Worm (Caenorhabditis elegans) whole organism, L4/young adult: ENCODE measurements around the gene elc-1.

Experiments
- W03F9.2 ChIP-seq: fragments of 150-350 bp; optimal IDR thresholded peaks from 2 replicates; lab custom pipeline; 2014; ENCODE audit warnings: missing biosample characterization, missing genetic modification characterization
- dao-5 ChIP-seq: sonication (generic microtip); optimal IDR thresholded peaks from 2 replicates; lab custom pipeline; 2016; ENCODE audit warnings: missing genotype, missing genetic modification characterization, moderate library complexity, missing compliant biosample characterization
- him-1 ChIP-seq: sonication (generic microtip); optimal IDR thresholded peaks from 2 replicates; lab custom pipeline; 2016; ENCODE audit warnings: missing genotype, missing genetic modification reagents, missing genetic modification characterization, missing compliant biosample characterization

Gene elc-1

DNA sequence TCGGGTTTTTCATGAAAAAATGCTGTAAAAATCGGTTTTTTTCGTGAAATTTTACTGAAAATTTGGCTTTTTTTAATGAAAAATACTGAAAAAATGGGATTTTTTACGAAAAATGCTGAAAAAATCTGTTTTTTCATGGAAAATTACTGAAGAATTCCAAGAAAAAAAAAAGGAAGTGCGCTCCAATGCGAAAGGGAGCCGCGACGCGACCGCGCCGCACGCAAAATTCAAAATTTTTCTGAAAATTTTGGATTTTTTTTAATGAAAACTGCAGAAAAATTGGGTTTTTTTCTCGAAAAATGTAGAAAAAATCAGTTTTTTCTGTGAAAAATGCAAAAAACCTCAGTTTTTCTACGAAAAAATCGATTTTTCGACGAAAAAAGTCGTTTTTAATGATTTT is 419 bp downstream of the elc-1 start:
- TF ChIP-seq W03F9.2: no peak
- no peak for TF ChIP-seq him-1 (tag; lab: Kevin White, UChicago)
- no peak for TF ChIP-seq dao-5 (tag; lab: Kevin White, UChicago)

DNA sequence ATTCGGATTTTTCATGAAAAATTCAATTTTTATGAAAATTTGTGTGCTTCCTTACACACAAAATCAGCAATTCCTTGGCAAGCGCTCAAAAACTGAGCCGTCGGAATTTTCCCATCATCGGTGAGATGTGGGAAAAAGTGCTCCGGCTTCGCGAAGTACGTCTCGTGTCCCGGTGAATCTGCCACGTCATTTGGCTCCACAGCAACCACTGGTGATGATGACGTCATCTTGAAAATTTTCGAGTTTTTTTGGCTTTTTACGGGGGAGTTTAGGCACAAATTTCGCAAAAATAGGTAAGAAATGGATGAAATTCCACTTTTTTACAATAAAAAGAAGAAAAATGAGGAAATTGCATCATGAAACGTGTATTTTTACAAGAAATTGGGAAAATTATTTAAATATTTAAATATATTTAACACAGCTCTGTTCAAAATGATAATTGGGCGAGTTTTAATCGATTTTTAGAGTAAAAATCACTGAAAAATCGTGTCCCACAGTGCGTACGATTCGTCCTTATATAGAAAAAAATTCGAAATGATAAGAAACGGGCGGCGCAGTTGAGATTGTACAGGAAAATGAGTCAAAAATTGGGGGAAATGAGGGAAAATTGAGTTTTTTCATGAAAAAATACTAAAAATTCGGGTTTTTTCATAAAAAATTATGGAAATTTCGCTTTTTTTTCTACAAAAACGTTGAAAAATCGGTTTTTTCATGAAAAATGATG is 2.9 kb downstream of the elc-1 start, which contains the start of gene Y82E9BR.14:
Gene Y82E9BR.14, minus strand, starts transcription at position 227 of the 724 bp plus-strand sequence.
- TF ChIP-seq dao-5 (tag; lab: Kevin White, UChicago) (no peak), W03F9.2 (no peak), him-1 (tag; lab: Kevin White, UChicago) (no peak)

DNA sequence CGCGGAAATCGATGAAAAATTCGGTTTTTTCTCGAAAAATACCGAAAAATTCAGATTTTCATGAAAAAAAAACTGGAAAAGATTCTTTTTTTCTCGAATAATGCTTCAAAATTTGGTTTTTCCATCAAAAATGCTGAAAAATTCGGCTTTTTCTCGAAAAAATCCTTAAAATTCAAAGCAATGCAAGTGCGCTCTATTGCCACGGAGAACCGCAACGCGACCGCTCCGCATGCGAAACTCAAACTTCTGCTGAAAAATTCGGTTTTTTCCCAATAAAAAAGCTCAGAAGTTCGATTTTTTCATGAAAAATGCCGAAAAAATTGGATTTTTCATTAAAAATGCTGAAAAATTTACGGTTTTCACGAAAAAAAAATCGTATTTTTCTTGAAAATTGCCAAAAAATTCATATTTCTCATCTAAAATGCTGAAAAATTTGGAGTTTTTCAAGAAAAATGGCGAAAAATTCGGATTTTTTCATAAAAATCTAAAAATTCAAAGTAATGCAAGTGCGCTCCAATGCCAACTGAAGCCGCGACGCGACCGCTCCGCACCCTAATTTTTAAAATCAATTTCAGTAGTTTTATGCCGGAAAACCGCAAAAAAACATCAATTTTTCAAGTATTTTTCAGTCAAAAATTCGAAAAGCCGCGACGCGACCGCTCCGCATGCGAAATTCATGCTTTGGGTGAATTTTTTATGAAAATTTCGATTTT is 3.7 kb downstream of the elc-1 start:
- TF ChIP-seq him-1 (tag; lab: Kevin White, UChicago) (no peak), dao-5 (tag; lab: Kevin White, UChicago) (no peak), W03F9.2 (no peak)

DNA sequence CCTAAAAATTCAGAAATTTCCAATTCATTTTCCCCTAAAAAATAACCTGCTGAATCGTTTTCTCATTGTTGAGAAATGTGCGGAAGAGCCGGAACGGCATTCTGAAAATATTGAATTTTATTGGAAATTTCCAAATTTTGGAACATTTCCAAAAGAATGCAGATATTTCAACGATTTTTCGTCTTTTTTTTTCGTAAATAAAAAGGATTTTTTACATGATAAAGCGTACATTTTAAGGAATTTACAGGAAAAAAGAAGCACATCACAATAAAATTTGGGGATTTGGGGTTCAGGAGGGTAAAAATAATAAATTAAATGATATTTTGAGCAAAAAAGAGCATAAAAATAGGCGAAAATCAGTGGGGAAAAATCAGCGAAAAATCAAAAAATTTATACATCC is 7.9 kb downstream of the elc-1 start, which contains the start of gene Y82E9BR.22:
Gene Y82E9BR.22, minus strand, starts transcription at position 101 of the 400 bp plus-strand sequence.
- TF ChIP-seq him-1 (tag; lab: Kevin White, UChicago): no peak
- no peak for TF ChIP-seq W03F9.2
- TF ChIP-seq dao-5 (tag; lab: Kevin White, UChicago): no peak

DNA sequence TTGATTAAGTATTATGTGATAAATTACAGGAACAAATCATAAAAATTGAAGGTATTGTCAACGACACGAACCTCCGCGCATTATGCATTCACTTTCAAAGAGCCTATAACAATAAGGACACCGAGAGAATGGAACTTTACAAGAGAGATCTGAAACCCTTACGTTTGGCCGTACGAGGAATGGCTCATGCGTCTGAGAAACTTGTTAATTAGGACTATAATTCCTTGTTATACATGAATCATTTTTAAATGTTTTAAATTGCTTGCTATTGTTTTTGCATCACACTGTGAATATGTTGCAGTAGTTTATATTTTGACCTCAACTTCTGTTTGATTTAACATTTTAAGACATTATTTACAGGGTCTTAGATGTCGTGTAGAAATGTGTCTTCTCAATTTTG is 13.9 kb downstream of the elc-1 start, which contains the start of gene pals-18:
Gene pals-18, plus strand, starts transcription at position 301 of the 400 bp plus-strand sequence.
- TF ChIP-seq him-1 (tag; lab: Kevin White, UChicago): no peak
- TF ChIP-seq dao-5 (tag; lab: Kevin White, UChicago): no peak
- no peak for TF ChIP-seq W03F9.2

DNA sequence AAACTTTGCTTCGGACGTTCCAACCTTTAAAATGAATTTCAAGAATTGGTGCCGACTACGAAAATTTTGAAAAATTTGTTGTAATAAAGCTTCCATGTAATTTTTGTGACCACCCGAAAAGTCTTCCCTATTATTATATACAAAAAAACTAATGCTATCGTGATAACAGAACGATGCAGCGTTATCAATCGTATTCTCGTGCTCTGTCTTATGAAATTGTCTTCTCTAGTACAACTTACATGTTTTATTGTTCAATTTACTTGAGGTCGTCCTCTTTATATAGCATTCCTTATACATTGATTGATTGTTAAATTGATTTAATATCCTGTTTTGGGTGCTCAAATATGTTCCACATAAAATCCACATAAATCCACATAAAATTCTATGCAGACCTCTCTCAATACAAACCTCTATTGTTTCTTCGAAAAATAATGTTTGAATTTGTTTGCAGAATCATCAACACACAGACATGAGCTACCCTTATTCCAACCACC is 15.4 kb downstream of the elc-1 start, which contains the start of gene pals-19:
Gene pals-19, plus strand, starts transcription at position 444 of the 494 bp plus-strand sequence.
- no peak for TF ChIP-seq dao-5 (tag; lab: Kevin White, UChicago)
- TF ChIP-seq him-1 (tag; lab: Kevin White, UChicago): no peak
- no peak for TF ChIP-seq W03F9.2

DNA sequence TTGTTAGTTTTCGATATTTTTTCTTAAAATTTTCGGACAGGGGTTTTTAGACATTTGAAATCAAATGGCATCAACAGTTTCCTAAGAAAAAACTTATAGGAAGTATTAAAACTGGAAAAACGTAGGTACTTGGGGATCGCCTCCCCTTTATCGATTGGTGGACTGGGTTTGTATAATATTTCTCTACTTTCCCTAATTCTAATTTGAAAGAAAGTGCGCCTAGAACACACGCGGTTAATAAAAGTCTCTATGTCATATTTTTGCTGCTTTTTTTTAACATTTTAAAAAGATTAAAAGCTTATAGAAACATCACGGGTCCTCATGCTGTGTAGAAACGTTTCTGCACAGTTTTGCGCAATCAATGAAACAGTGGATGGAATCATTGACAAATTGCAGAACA is 17.3 kb downstream of the elc-1 start, which contains the start of gene pals-16:
Gene pals-16, plus strand, starts transcription at position 301 of the 400 bp plus-strand sequence.
- TF ChIP-seq dao-5 (tag; lab: Kevin White, UChicago) (no peak), him-1 (tag; lab: Kevin White, UChicago) (no peak), W03F9.2 (no peak)

DNA sequence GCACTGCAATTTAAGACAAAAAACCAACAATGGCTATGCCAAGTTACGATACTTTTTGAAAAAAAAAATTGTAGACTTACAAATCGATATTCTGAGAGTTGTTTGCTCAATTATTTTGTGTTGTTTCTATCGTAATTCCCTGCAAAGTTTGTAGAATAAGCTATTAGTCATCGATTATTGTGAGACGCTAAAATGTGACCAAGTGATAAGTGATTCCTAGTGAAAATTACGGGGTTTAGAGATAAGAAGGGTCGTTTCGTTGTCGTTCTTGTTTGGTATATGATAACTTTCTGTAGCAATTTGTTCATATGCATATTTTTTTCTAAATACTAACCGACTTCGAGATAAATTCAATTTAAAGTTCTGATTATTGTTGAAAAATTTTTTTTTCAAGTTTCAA is 18.8 kb downstream of the elc-1 start:
- TF ChIP-seq dao-5 (tag; lab: Kevin White, UChicago) (no peak), him-1 (tag; lab: Kevin White, UChicago) (no peak), W03F9.2 (no peak)

DNA sequence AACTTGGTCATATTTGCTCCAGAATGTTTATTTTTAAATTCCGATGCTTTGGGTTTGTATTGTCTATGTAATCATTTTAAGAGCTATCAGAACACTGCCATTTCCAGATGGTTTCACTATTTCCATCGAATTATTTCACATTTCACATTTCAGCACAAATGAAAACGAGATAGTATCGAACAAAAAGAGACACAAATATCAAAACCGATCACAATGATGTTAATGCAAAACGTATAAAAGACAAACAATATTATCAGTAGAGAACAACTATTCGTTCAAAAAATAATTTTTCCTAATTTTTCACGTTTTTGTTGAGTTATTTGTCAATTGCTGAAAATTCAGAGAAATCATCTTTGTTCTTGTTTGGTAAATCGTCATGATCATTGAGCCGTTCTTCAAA is 21.6 kb downstream of the elc-1 start:
- no peak for TF ChIP-seq him-1 (tag; lab: Kevin White, UChicago)
- TF ChIP-seq W03F9.2: no peak
- no peak for TF ChIP-seq dao-5 (tag; lab: Kevin White, UChicago)

DNA sequence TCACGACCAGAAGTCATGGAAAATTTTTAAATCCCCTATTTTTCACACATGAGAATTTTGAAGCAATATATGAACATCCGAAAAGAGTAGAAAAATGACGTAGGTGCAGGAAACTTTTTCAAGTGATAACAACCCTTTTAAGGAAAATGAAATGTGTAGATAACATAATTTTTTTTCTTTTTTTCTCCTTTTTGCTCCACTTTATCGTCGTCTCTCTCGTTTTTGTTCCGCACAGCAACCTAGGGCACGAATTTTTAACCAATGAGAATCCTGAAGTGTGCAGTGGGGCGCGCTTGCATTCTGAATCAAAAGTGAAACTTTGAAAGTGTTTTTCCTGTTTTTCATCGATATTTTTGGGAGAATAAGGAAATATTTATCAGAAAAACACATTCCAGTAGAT is 24.2 kb downstream of the elc-1 start:
- no peak for TF ChIP-seq W03F9.2
- no peak for TF ChIP-seq dao-5 (tag; lab: Kevin White, UChicago)
- no peak for TF ChIP-seq him-1 (tag; lab: Kevin White, UChicago)

DNA sequence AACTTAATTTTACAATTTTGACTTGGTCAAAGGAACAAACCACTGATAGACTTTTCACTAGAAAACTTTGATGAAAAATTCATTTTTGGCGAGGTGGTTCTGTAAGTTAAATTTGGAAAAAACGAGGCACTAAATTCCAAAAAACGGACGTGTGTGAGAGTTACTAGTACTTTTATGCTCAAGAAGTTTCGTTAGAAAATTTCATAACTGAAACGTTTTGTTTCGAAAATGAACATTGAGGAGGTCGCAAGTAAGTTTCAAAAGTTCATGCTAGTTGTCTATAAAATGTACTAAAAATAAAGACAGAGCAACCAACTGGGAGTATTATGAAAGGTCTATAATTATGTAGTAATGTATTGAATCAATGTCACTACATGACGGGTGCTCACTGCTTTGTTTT is 25.2 kb downstream of the elc-1 start, which contains the start of gene pals-17:
Gene pals-17, minus strand, starts transcription at position 101 of the 400 bp plus-strand sequence.
- no peak for TF ChIP-seq him-1 (tag; lab: Kevin White, UChicago)
- TF ChIP-seq dao-5 (tag; lab: Kevin White, UChicago): no peak
- TF ChIP-seq W03F9.2: no peak

DNA sequence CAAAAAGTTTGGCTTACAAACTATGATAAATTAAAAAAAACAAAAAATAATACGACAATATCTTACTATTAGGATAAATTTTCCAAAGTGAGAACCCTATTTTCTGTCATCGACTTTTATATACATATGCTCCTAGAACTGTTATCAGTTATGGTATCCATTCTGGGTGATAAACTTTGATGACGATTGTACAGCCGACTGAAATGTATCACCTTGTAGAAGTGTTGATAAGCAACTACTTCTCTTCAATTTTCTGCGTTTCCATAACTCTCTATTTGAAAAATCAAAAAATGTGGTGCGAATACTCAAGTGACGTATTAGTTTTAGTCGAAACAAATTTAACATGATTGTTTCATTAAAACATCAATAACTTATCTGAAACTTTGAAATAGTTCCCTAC is 27.0 kb downstream of the elc-1 start:
- TF ChIP-seq him-1 (tag; lab: Kevin White, UChicago): no peak
- TF ChIP-seq dao-5 (tag; lab: Kevin White, UChicago): no peak
- no peak for TF ChIP-seq W03F9.2

DNA sequence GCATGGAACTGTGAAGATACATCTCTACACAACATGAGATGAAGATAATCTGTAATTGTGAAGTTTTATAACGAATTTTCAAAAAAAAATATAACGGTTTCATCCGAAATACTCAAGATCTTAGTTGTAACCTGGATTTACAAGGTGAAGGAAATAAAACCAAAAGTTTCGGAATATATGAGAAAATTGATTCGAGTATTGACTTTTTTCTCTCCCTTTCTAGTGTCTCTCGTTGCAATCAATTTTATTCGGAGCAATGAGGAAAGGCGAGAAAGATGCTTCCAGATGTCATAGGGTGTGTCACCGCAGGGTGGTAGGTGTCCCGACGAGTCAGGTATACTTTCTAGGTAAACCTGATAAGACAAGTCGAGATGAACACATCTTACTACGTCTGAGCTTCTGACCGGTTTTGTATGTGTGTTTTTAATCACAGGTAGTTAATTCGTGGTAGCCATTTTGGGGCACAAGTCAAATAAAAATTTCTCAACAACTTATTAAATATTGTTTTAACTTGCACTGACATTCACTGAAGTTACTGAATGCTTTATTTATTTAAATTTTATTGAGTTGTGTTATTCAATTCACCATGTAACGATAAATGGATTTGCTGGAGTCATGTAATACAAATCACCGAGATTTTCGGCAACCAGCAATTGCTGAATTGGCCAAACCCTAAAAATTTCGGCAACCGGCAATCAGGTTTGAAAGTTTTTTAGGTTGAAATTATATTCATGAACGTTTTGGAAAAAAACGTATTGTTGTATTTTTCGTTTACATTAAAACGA is 28.5 kb downstream of the elc-1 start, which contains the start of gene pals-20:
Gene pals-20, minus strand, starts transcription at position 51 of the 785 bp plus-strand sequence.
- TF ChIP-seq dao-5 (tag; lab: Kevin White, UChicago): no peak
